Fruit fly (Drosophila melanogaster): Measurements from ENCODE around the gene Psf2.

The Psf2 gene

DNA sequence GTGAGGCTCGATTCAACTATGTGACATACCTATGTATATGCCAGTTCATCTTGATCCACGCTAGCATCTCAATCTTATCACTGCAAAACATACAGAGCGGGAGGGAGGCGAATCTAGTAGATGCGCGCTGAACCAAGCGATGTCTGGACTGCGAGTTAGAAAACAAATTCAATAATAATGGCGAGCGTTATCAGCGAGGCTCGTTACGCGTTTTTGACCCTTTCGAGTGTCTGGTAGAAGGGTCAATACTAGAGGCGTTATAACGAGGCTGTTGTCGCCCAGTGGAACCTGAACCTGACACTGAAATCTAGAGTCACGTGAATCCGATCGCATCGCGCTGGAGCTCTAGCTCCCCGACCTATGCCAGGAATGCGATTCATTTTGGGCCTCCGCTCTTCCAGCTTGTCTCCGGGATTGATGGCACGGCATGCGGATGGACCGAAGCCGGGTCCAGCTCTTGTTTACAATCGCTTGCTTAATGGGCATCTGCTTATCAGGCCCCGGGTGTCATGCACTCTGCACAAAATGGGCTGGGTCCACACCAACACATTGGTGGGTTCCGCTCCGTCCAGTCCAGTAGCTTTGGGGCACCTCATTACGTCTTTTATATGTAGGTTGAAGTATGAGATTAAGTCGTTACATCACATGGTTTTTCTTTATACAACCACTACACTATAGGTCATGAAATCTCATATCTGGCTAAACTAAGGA is 2.4 kb upstream of the Psf2 start:
- TF ChIP-seq h (optimal IDR thresholded peaks at IDR 0.05) (no peak), insv (optimal IDR thresholded peaks at IDR 0.05) (no peak), Myc (optimal IDR thresholded peaks at IDR 0.05) (no peak), psq (optimal IDR thresholded peaks at IDR 0.05) (no peak), ttk (optimal IDR thresholded peaks at IDR 0.05) (no peak), Sin3A (optimal IDR thresholded peaks at IDR 0.05) (no peak)

DNA sequence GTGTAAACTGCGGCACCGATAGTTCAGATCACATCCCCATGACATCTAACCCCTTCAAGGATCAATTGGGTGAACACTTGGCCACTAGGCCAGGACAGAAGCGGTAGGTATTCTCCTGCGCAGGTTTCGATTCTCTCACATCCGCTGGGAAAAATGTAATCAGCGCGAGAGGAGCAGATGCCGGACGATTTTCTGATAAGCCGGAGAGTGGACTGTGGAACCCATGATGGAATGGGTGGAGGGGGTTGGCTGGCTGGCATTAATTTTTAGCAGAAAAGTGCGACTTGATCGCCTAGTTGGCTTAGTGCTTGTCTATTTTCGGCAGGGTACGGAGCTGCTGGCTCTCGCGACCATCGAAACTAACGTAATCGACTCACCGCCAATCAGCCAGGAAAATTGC is 871 bp upstream of the Psf2 start, which contains the start of gene Tps1:
Gene Tps1 (plus strand): TSS at position 301 of the 400 bp plus-strand sequence.
- TF ChIP-seq psq (optimal IDR thresholded peaks at IDR 0.05) (no peak), insv (optimal IDR thresholded peaks at IDR 0.05) (no peak), ttk (optimal IDR thresholded peaks at IDR 0.05) (no peak), Sin3A (optimal IDR thresholded peaks at IDR 0.05) (no peak), Myc (optimal IDR thresholded peaks at IDR 0.05) (no peak), h (optimal IDR thresholded peaks at IDR 0.05) (no peak)

- TF ChIP-seq insv (optimal IDR thresholded peaks at IDR 0.05) (no peak), Myc (optimal IDR thresholded peaks at IDR 0.05) (no peak), ttk (optimal IDR thresholded peaks at IDR 0.05) (no peak), h (optimal IDR thresholded peaks at IDR 0.05) (no peak), Sin3A (optimal IDR thresholded peaks at IDR 0.05) (no peak), psq (optimal IDR thresholded peaks at IDR 0.05) (no peak)
These were observed 1.5 kb downstream of the Psf2 start, which contains the start of gene Vps53 for dm6 chr2L:4385387-4386279. Vps53 (minus strand) TSS chr2L:4386062.

- no peak for TF ChIP-seq psq (optimal IDR thresholded peaks at IDR 0.05)
- TF ChIP-seq Myc (optimal IDR thresholded peaks at IDR 0.05) = no peak
- TF ChIP-seq Sin3A (optimal IDR thresholded peaks at IDR 0.05) = no peak
- no peak for TF ChIP-seq ttk (optimal IDR thresholded peaks at IDR 0.05)
- no peak for TF ChIP-seq h (optimal IDR thresholded peaks at IDR 0.05)
- no peak for TF ChIP-seq insv (optimal IDR thresholded peaks at IDR 0.05)
These were observed 4.6 kb downstream of the Psf2 start, which contains the start of gene CG17612 for dm6 chr2L:4382522-4382921. CG17612 (minus strand) TSS chr2L:4382735.

DNA sequence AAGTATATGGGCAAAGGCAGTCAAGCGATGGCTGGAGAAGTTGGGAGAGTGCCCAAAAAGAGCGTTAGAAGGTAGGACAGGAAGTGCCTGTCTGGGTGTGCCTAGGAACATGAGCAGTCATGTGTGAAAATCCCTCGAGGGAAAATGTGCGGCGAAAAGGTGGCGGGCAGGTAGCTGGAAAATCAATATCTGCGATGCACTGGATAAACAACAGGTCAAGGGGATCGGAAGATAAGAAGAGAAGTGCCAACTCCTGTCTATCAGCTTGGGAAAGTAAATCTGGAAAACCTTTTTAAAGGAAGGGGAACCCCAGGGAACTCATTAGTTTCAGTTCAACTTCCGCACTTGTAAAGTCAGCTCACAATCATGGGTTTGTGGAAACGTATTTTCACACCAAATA is 8.8 kb downstream of the Psf2 start:
- no peak for TF ChIP-seq Myc (optimal IDR thresholded peaks at IDR 0.05)
- no peak for TF ChIP-seq h (optimal IDR thresholded peaks at IDR 0.05)
- no peak for TF ChIP-seq ttk (optimal IDR thresholded peaks at IDR 0.05)
- TF ChIP-seq insv (optimal IDR thresholded peaks at IDR 0.05) = no peak
- no peak for TF ChIP-seq psq (optimal IDR thresholded peaks at IDR 0.05)
- no peak for TF ChIP-seq Sin3A (optimal IDR thresholded peaks at IDR 0.05)

DNA sequence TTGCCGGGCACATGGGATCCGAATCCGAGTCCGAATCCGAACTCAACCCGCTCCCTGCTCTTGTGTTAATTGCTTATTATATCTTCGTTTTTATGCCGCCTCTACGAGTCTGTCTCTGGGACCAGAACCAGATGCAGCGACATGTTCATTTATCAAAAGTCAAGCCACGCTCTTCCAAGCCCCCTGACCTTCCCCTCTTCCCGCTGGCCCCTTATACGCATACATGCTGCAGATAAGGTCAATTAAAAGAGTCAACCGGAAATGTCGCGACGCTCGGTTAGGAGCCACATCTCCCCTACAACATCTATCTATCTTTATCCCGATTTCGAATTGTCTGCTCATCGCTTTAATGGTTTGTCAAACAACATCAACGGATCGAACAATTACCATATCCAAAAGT is 9.4 kb downstream of the Psf2 start:
- TF ChIP-seq Myc (optimal IDR thresholded peaks at IDR 0.05) = no peak
- TF ChIP-seq insv (optimal IDR thresholded peaks at IDR 0.05) = no peak
- no peak for TF ChIP-seq Sin3A (optimal IDR thresholded peaks at IDR 0.05)
- no peak for TF ChIP-seq psq (optimal IDR thresholded peaks at IDR 0.05)
- no peak for TF ChIP-seq ttk (optimal IDR thresholded peaks at IDR 0.05)
- TF ChIP-seq h (optimal IDR thresholded peaks at IDR 0.05) = no peak

- TF ChIP-seq h (optimal IDR thresholded peaks at IDR 0.05) = no peak
- no peak for TF ChIP-seq Myc (optimal IDR thresholded peaks at IDR 0.05)
- TF ChIP-seq Sin3A (optimal IDR thresholded peaks at IDR 0.05) = no peak
- no peak for TF ChIP-seq psq (optimal IDR thresholded peaks at IDR 0.05)
- no peak for TF ChIP-seq ttk (optimal IDR thresholded peaks at IDR 0.05)
- TF ChIP-seq insv (optimal IDR thresholded peaks at IDR 0.05) = no peak
These were observed 11.8 kb downstream of the Psf2 start for dm6 chr2L:4375035-4376009.

- TF ChIP-seq h (optimal IDR thresholded peaks at IDR 0.05) (no peak), ttk (optimal IDR thresholded peaks at IDR 0.05) (no peak), psq (optimal IDR thresholded peaks at IDR 0.05) (no peak), Myc (optimal IDR thresholded peaks at IDR 0.05) (no peak), Sin3A (optimal IDR thresholded peaks at IDR 0.05) (no peak), insv (optimal IDR thresholded peaks at IDR 0.05) (no peak)
These were observed 14.2 kb downstream of the Psf2 start for dm6 chr2L:4372802-4373570.

DNA sequence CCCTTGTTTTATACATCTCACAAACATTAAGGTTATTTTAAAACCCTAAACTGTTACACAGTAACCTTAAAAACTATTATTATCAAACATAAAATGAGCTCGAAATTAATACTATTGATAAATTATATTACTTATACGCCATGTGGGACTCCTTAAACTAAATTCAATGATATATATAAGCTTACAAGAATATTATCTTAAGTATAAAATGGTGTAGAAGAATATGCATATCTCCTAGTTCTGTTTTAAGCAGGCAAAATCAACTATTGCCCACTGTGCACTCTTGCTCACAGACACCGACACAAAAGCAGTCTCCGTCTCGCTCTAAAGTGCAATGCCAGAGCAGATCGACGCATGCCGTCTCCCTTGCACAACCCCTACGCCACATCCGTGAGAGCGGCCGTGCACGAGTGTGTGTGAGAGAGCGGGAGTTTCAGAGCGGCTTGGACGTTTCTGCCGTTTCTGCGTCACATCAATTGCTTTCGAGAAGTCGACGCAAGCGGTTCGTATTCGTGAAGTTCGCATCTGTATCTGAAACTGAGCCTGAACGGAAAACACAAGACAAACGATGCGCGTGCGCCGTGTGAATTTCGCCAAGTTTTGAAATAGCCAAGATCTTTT is 15.5 kb downstream of the Psf2 start:
- TF ChIP-seq h (optimal IDR thresholded peaks at IDR 0.05) = no peak

DNA sequence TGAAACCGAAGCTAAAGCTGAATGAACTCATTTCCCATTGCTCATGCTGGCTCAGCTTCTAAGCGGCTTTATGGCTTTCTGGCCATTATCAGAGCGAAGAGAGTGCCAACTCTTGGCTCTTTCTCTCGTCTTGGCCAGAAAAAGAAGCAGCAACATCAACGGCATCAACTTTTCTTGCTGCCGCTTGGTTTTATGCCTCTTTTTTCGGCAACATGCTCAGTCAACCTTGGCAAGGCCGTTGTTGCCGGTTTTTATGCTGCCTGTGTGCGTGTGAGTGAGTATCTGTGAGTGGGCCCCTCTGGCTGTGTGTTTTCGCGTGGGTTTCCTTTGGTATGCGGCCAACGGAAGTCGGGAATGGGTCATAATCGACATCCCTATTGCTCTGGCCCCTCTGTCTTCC is 16.6 kb downstream of the Psf2 start:
- no peak for TF ChIP-seq ttk (optimal IDR thresholded peaks at IDR 0.05)
- TF ChIP-seq psq (optimal IDR thresholded peaks at IDR 0.05) = no peak
- no peak for TF ChIP-seq h (optimal IDR thresholded peaks at IDR 0.05)
- no peak for TF ChIP-seq Myc (optimal IDR thresholded peaks at IDR 0.05)
- no peak for TF ChIP-seq Sin3A (optimal IDR thresholded peaks at IDR 0.05)
- TF ChIP-seq insv (optimal IDR thresholded peaks at IDR 0.05) = no peak

Data from Kc167 (cell line).